Worm (Caenorhabditis elegans) whole organism, young adult: ENCODE measurements around the gene F59E11.5.

Source experiments
- B0019.2 ChIP-seq: fragments of 200-800 bp; sonication (Bioruptor generic); conservative IDR thresholded peaks from 2 replicates; pipeline ENCODE4 v1.3.6; 2022; ENCODE audit warnings: missing genetic modification reagents, missing genetic modification characterization, missing compliant biosample characterization
- D2030.7 ChIP-seq: fragments of 200-800 bp; sonication (Bioruptor generic); IDR thresholded peaks from 2 replicates; pipeline ENCODE4 v1.3.6; 2022; ENCODE audit warnings: missing genetic modification reagents, missing genetic modification characterization, missing compliant biosample characterization
- F10E7.11 ChIP-seq: sonication (generic microtip); optimal IDR thresholded peaks from 2 replicates; lab custom pipeline; 2017; ENCODE audit warnings: mild to moderate bottlenecking, missing genetic modification characterization, moderate library complexity, missing compliant biosample characterization
- F23B12.7 ChIP-seq: sonication (generic microtip); optimal IDR thresholded peaks from 2 replicates; lab custom pipeline; 2017; ENCODE audit warnings: missing genetic modification characterization, mild to moderate bottlenecking, missing compliant biosample characterization, antibody characterized with exemption, moderate library complexity; ENCODE audit not compliant: insufficient read depth
- F33H1.4 ChIP-seq: fragments of 200-800 bp; sonication (Bioruptor generic); IDR thresholded peaks from 2 replicates; pipeline ENCODE4 v1.3.6; 2022; ENCODE audit warnings: missing genetic modification reagents, missing genetic modification characterization, missing compliant biosample characterization
- F49E8.2 ChIP-seq: sonication (generic microtip); optimal IDR thresholded peaks from 3 replicates; lab custom pipeline; 2017; ENCODE audit warnings: missing genetic modification characterization, mild to moderate bottlenecking, missing compliant biosample characterization, antibody characterized with exemption, moderate library complexity; ENCODE audit not compliant: insufficient read depth
- F55B11.4 ChIP-seq: sonication (generic microtip); optimal IDR thresholded peaks from 2 replicates; lab custom pipeline; 2016; ENCODE audit warnings: missing compliant biosample characterization, missing genetic modification characterization, borderline replicate concordance; ENCODE audit not compliant: insufficient read depth
- F57A8.1 ChIP-seq: fragments of 200-800 bp; sonication (Bioruptor generic); optimal IDR thresholded peaks from 2 replicates; lab custom pipeline; 2018; ENCODE audit warnings: mild to moderate bottlenecking, missing genetic modification characterization, moderate library complexity, missing compliant biosample characterization
- K11D2.4 ChIP-seq: fragments of 200-800 bp; sonication (Bioruptor generic); IDR thresholded peaks from 2 replicates; pipeline ENCODE4 v1.3.6; 2022; ENCODE audit warnings: missing genetic modification reagents, missing genetic modification characterization, missing compliant biosample characterization
- K12H6.12 ChIP-seq: fragments of 200-800 bp; sonication (Bioruptor generic); optimal IDR thresholded peaks from 2 replicates; lab custom pipeline; 2018; ENCODE audit warnings: mild to moderate bottlenecking, missing genetic modification characterization, missing compliant biosample characterization
- T07F8.4 ChIP-seq: sonication (generic microtip); optimal IDR thresholded peaks from 2 replicates; lab custom pipeline; 2016; ENCODE audit warnings: mild to moderate bottlenecking, missing genetic modification characterization, moderate library complexity, missing compliant biosample characterization
- ZK185.1 ChIP-seq: sonication (generic microtip); optimal IDR thresholded peaks from 2 replicates; lab custom pipeline; 2016; ENCODE audit warnings: mild to moderate bottlenecking, missing genetic modification characterization, missing compliant biosample characterization; ENCODE audit not compliant: poor library complexity, severe bottlenecking
- akir-1 ChIP-seq: fragments of 200-800 bp; sonication (Bioruptor generic); optimal IDR thresholded peaks from 2 replicates; lab custom pipeline; 2018; ENCODE audit warnings: mild to moderate bottlenecking, missing genetic modification characterization, moderate library complexity, missing compliant biosample characterization
- athp-1 ChIP-seq: sonication (generic microtip); optimal IDR thresholded peaks from 2 replicates; lab custom pipeline; 2017; ENCODE audit warnings: mild to moderate bottlenecking, missing genetic modification characterization, missing compliant biosample characterization
- bed-1 ChIP-seq: fragments of 200-800 bp; sonication (Bioruptor generic); IDR thresholded peaks from 2 replicates; pipeline ENCODE4 v1.3.6; 2022; ENCODE audit warnings: missing genetic modification reagents, missing genetic modification characterization, missing compliant biosample characterization
- cebp-1 ChIP-seq, 2 experiments: fragments of 200-800 bp in 1 of 2; sonication (Bioruptor generic) in 1 of 2; sonication (generic microtip) in 1 of 2; IDR thresholded peaks in 1 of 2; optimal IDR thresholded peaks in 1 of 2; 2 replicates each; pipeline versions ENCODE4 v1.3.6 to Lab custom; 2017 to 2022; ENCODE audit warnings: missing compliant biosample characterization in 2 of 2, missing genetic modification characterization in 2 of 2, mild to moderate bottlenecking in 1 of 2, missing genetic modification reagents in 1 of 2, moderate library complexity in 1 of 2
- cebp-2 ChIP-seq: fragments of 200-800 bp; sonication (Bioruptor generic); IDR thresholded peaks from 2 replicates; pipeline ENCODE4 v1.3.6; 2022; ENCODE audit warnings: missing genetic modification characterization, missing compliant biosample characterization
- chd-7 ChIP-seq: sonication (generic microtip); optimal IDR thresholded peaks from 2 replicates; lab custom pipeline; 2016; ENCODE audit warnings: mild to moderate bottlenecking, missing genetic modification characterization, moderate library complexity, missing compliant biosample characterization
- die-1 ChIP-seq: sonication (generic microtip); optimal IDR thresholded peaks from 2 replicates; lab custom pipeline; 2016; ENCODE audit warnings: missing genotype, mild to moderate bottlenecking, missing genetic modification characterization, missing compliant biosample characterization
- dox-1 ChIP-seq: fragments of 200-800 bp; sonication (Bioruptor generic); IDR thresholded peaks from 2 replicates; pipeline ENCODE4 v1.3.6; 2022; ENCODE audit warnings: missing genetic modification reagents, missing genetic modification characterization, missing compliant biosample characterization
- efl-1 ChIP-seq: fragments of 150-350 bp; optimal IDR thresholded peaks from 2 replicates; lab custom pipeline; 2014; ENCODE audit warnings: missing biosample characterization, missing genetic modification reagents, missing genetic modification characterization
- ets-4 ChIP-seq: fragments of 200-800 bp; sonication (Bioruptor generic); optimal IDR thresholded peaks from 2 replicates; lab custom pipeline; 2018; ENCODE audit warnings: mild to moderate bottlenecking, missing genetic modification characterization, missing compliant biosample characterization
- gei-17 ChIP-seq: fragments of 200-800 bp; sonication (Bioruptor generic); optimal IDR thresholded peaks from 2 replicates; lab custom pipeline; 2018; ENCODE audit warnings: mild to moderate bottlenecking, missing genetic modification characterization, missing compliant biosample characterization
- hrde-1 ChIP-seq: sonication (generic microtip); optimal IDR thresholded peaks from 2 replicates; lab custom pipeline; 2016; ENCODE audit warnings: missing genetic modification characterization, mild to moderate bottlenecking, missing compliant biosample characterization, moderate library complexity, missing genotype, missing genetic modification reagents, borderline replicate concordance
- lin-40 ChIP-seq: sonication (generic microtip); optimal IDR thresholded peaks from 2 replicates; lab custom pipeline; 2016; ENCODE audit warnings: missing genetic modification characterization, mild to moderate bottlenecking, missing compliant biosample characterization, missing genotype, missing genetic modification reagents
- lsl-1 ChIP-seq: fragments of 200-800 bp; sonication (Bioruptor generic); optimal IDR thresholded peaks from 2 replicates; lab custom pipeline; 2018; ENCODE audit warnings: mild to moderate bottlenecking, missing genetic modification characterization, moderate library complexity, missing compliant biosample characterization
- lsy-27 ChIP-seq: sonication (generic microtip); optimal IDR thresholded peaks from 2 replicates; lab custom pipeline; 2017; ENCODE audit warnings: missing genetic modification characterization, mild to moderate bottlenecking, missing compliant biosample characterization, antibody characterized with exemption, missing genotype, borderline replicate concordance; ENCODE audit not compliant: insufficient read depth
- repo-1 ChIP-seq: sonication (generic microtip); optimal IDR thresholded peaks from 2 replicates; lab custom pipeline; 2017; ENCODE audit warnings: mild to moderate bottlenecking, missing genetic modification characterization, missing compliant biosample characterization
- snpc-1.1 ChIP-seq: sonication (generic microtip); optimal IDR thresholded peaks from 2 replicates; lab custom pipeline; 2017; ENCODE audit warnings: missing genetic modification characterization, mild to moderate bottlenecking, missing compliant biosample characterization, antibody characterized with exemption, moderate library complexity, missing genotype, missing genetic modification reagents; ENCODE audit not compliant: insufficient read depth
- snpc-1.3 ChIP-seq: sonication (generic microtip); optimal IDR thresholded peaks from 2 replicates; lab custom pipeline; 2017; ENCODE audit warnings: missing genetic modification characterization, mild to moderate bottlenecking, missing compliant biosample characterization, antibody characterized with exemption, moderate library complexity, missing genotype, missing genetic modification reagents; ENCODE audit not compliant: insufficient read depth
- tlf-1 ChIP-seq: fragments of 200-800 bp; sonication (Bioruptor generic); optimal IDR thresholded peaks from 2 replicates; lab custom pipeline; 2018; ENCODE audit warnings: mild to moderate bottlenecking, missing genetic modification characterization, missing compliant biosample characterization
- ztf-22 ChIP-seq: fragments of 200-800 bp; sonication (Bioruptor generic); optimal IDR thresholded peaks from 2 replicates; lab custom pipeline; 2018; ENCODE audit warnings: mild to moderate bottlenecking, missing genetic modification characterization, moderate library complexity, missing compliant biosample characterization
- ztf-28 ChIP-seq: fragments of 200-800 bp; sonication (Bioruptor generic); IDR thresholded peaks from 2 replicates; pipeline ENCODE4 v1.3.6; 2022; ENCODE audit warnings: missing genetic modification reagents, missing genetic modification characterization, missing compliant biosample characterization

F59E11.5 gene

ce11 chrV:8994272-8994671 is 629 bp upstream of the F59E11.5 start:
- TF ChIP-seq gei-17 (no peak), T07F8.4 (tag; lab: Kevin White, UChicago) (no peak), F55B11.4 (no peak), ets-4 (GFP tag; lab: Kevin White, UChicago) (no peak), tlf-1 (no peak), snpc-1.3 (tag; lab: Kevin White, UChicago) (no peak), ztf-22 (GFP tag; lab: Kevin White, UChicago) (no peak), lin-40 (no peak), K12H6.12 (no peak), akir-1 (GFP tag; lab: Kevin White, UChicago) (no peak), D2030.7 (no peak), die-1 (tag; lab: Kevin White, UChicago) (no peak), lsy-27 (tag; lab: Kevin White, UChicago) (no peak), ZK185.1 (tag; lab: Kevin White, UChicago) (no peak), B0019.2 (GFP tag; lab: Robert Waterston, UW) (no peak), efl-1 (GFP tag; lab: Kevin White, UChicago) (no peak), F57A8.1 (GFP tag; lab: Kevin White, UChicago) (no peak), cebp-2 (GFP tag; lab: Robert Waterston, UW) (no peak), ztf-28 (GFP tag; lab: Robert Waterston, UW) (no peak)

DNA sequence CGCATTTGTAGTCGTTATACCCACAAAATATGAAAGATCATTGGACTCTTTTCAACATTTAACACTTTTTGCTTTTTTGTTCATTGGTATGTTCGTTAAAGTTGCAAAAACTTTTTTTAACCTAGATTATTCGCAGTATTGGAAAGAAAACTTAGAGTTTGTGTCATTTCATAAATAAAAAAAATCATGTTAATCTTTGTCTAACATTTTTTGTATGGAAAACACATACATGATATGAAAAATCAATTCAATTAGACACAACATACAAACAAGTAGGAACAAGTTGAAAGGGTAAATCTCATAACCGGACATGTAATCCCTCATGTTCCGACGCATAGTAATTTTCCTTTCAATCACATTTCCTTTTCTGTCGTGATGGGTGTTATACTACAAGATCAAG is 6.3 kb downstream of the F59E11.5 start, which contains the start of gene F59E11.2:
TSS of gene F59E11.2 (plus strand) at position 301 of the 400 bp plus-strand sequence.
- TF ChIP-seq lin-40, result no peak
- TF ChIP-seq repo-1 (tag; lab: Kevin White, UChicago), result no peak

- no peak for TF ChIP-seq repo-1 (tag; lab: Kevin White, UChicago)
- TF ChIP-seq F33H1.4, result no peak
- no peak for TF ChIP-seq bed-1 (GFP tag; lab: Robert Waterston, UW)
- TF ChIP-seq dox-1 (GFP tag; lab: Robert Waterston, UW), result no peak
- TF ChIP-seq athp-1, result no peak
- TF ChIP-seq F49E8.2 (tag; lab: Kevin White, UChicago), result no peak
- no peak for TF ChIP-seq gei-17
- TF ChIP-seq F23B12.7 (tag; lab: Kevin White, UChicago), result no peak
- TF ChIP-seq snpc-1.1 (tag; lab: Kevin White, UChicago), result no peak
- no peak for TF ChIP-seq F55B11.4
- no peak for TF ChIP-seq hrde-1 (tag; lab: Kevin White, UChicago)
- no peak for TF ChIP-seq cebp-1 (GFP tag; IDR thresholded peaks at IDR 0.05; lab: Robert Waterston, UW)
- TF ChIP-seq cebp-1 (tag; optimal IDR thresholded peaks at IDR 0.05; lab: Kevin White, UChicago), result no peak
- no peak for TF ChIP-seq F10E7.11
- TF ChIP-seq K11D2.4 (GFP tag; lab: Robert Waterston, UW), result no peak
- no peak for TF ChIP-seq lsl-1 (GFP tag; lab: Kevin White, UChicago)
- no peak for TF ChIP-seq ztf-22 (GFP tag; lab: Kevin White, UChicago)
- no peak for TF ChIP-seq chd-7 (tag; lab: Kevin White, UChicago)
These were observed 8.4 kb downstream of the F59E11.5 start, which contains the start of gene srx-1 for ce11 chrV:9003291-9003690. TSS of gene srx-1 (plus strand) at chrV:9003672.
